Fruit fly (Drosophila melanogaster) whole organism, wandering third instar larva: ENCODE measurements around the gene SP1029.

Source experiments
- Abd-B ChIP-seq: fragments of >200 bp; optimal IDR thresholded peaks from 2 replicates; lab custom pipeline; 2017; ENCODE audit warnings: missing biosample characterization, missing genetic modification characterization
- CG32264 ChIP-seq: fragments of 200-800 bp; sonication (Bioruptor generic); optimal IDR thresholded peaks from 2 replicates; lab custom pipeline; 2016; ENCODE audit warnings: missing biosample characterization, missing genetic modification characterization
- CG9705 ChIP-seq: fragments of 200-800 bp; sonication (Bioruptor generic); optimal IDR thresholded peaks from 2 replicates; lab custom pipeline; 2018; ENCODE audit warnings: missing biosample characterization, mild to moderate bottlenecking, missing genetic modification characterization
- Dfd ChIP-seq: fragments of >200 bp; optimal IDR thresholded peaks from 2 replicates; lab custom pipeline; 2017; ENCODE audit warnings: missing biosample characterization, missing genetic modification characterization
- Dif ChIP-seq: fragments of 200-275, 200-300 bp; sonication (Bioruptor generic); optimal IDR thresholded peaks from 2 replicates; lab custom pipeline; 2018; ENCODE audit warnings: missing biosample characterization, missing genetic modification characterization; ENCODE audit not compliant: partially characterized antibody
- GATAd ChIP-seq: sonication (Bioruptor generic); optimal IDR thresholded peaks from 2 replicates; lab custom pipeline; 2016; ENCODE audit warnings: missing biosample characterization, missing genetic modification characterization
- Hnf4 ChIP-seq: fragments of 200-800 bp; sonication (Bioruptor generic); optimal IDR thresholded peaks from 2 replicates; lab custom pipeline; 2016; ENCODE audit warnings: missing biosample characterization, mild to moderate bottlenecking, missing genetic modification characterization
- Hr78 ChIP-seq: fragments of >200 bp; optimal IDR thresholded peaks from 2 replicates; lab custom pipeline; 2017; ENCODE audit warnings: missing biosample characterization, missing genetic modification characterization
- Hr83 ChIP-seq: fragments of 200-300 bp; sonication (Bioruptor generic); optimal IDR thresholded peaks from 2 replicates; lab custom pipeline; 2016; ENCODE audit warnings: missing biosample characterization, mild to moderate bottlenecking, missing genetic modification characterization, moderate library complexity; ENCODE audit not compliant: poor library complexity, severe bottlenecking
- Jra ChIP-seq: sonication (Bioruptor generic); optimal IDR thresholded peaks from 2 replicates; lab custom pipeline; 2016; ENCODE audit warnings: missing biosample characterization, missing genetic modification characterization
- Myc ChIP-seq: fragments of >200 bp; optimal IDR thresholded peaks from 2 replicates; lab custom pipeline; 2017
- N ChIP-seq: fragments of >200 bp; optimal IDR thresholded peaks from 2 replicates; lab custom pipeline; 2018; ENCODE audit warnings: missing biosample characterization, missing external identifiers, missing genetic modification characterization
- OdsH ChIP-seq: fragments of 200-800 bp; sonication (Bioruptor generic); optimal IDR thresholded peaks from 2 replicates; lab custom pipeline; 2016; ENCODE audit warnings: missing biosample characterization, mild to moderate bottlenecking, missing genetic modification characterization
- Rel ChIP-seq, 2 experiments: fragments of 200-800 bp; sonication (Bioruptor generic) in 1 of 2; optimal IDR thresholded peaks; 2 replicates in 1 of 2; 3 replicates in 1 of 2; lab custom pipeline; 2016 to 2019; ENCODE audit warnings: mild to moderate bottlenecking in 2 of 2, missing biosample characterization in 2 of 2, missing genetic modification characterization in 2 of 2, moderate library complexity in 1 of 2
- Sp1 ChIP-seq: fragments of 200-800 bp; sonication (Bioruptor generic); optimal IDR thresholded peaks from 3 replicates; lab custom pipeline; 2019; ENCODE audit warnings: missing biosample characterization, mild to moderate bottlenecking, missing genetic modification characterization, moderate library complexity
- Vsx2 ChIP-seq: fragments of 200-300, 225-300 bp; sonication (Bioruptor generic); optimal IDR thresholded peaks from 2 replicates; lab custom pipeline; 2018; ENCODE audit warnings: missing biosample characterization, missing genetic modification characterization; ENCODE audit not compliant: partially characterized antibody
- br ChIP-seq: fragments of 200-800 bp; sonication (Bioruptor generic); optimal IDR thresholded peaks from 2 replicates; lab custom pipeline; 2016; ENCODE audit warnings: missing biosample characterization, missing genetic modification characterization
- brk ChIP-seq: fragments of 200-800 bp; sonication (Bioruptor generic); optimal IDR thresholded peaks from 2 replicates; lab custom pipeline; 2016; ENCODE audit warnings: missing biosample characterization, mild to moderate bottlenecking, missing genetic modification characterization
- dl ChIP-seq, 2 experiments: fragments of 175-275, 200-275 bp in 1 of 2; fragments of 200-275 bp in 1 of 2; sonication (Bioruptor generic); optimal IDR thresholded peaks; lab custom pipeline; 2018; ENCODE audit warnings: mild to moderate bottlenecking in 2 of 2, missing biosample characterization in 2 of 2, missing genetic modification characterization in 2 of 2, moderate library complexity in 2 of 2; ENCODE audit not compliant: partially characterized antibody in 2 of 2, insufficient read depth in 1 of 2
- dsf ChIP-seq: sonication (Bioruptor generic); optimal IDR thresholded peaks from 2 replicates; lab custom pipeline; 2016; ENCODE audit warnings: missing biosample characterization, missing genetic modification characterization, borderline replicate concordance
- ey ChIP-seq: fragments of 200-800 bp; sonication (Bioruptor generic); optimal IDR thresholded peaks from 2 replicates; lab custom pipeline; 2016; ENCODE audit warnings: missing biosample characterization, missing genetic modification characterization
- foxo ChIP-seq, 2 experiments: fragments of 200-800 bp; sonication (Bioruptor generic); optimal IDR thresholded peaks; 2 replicates in 1 of 2; 3 replicates in 1 of 2; lab custom pipeline; 2016 to 2017; ENCODE audit warnings: missing biosample characterization in 2 of 2, missing genetic modification characterization in 2 of 2
- h ChIP-seq: fragments of 200-800 bp; sonication (Bioruptor generic); optimal IDR thresholded peaks from 3 replicates; lab custom pipeline; 2016; ENCODE audit warnings: missing biosample characterization, mild to moderate bottlenecking, missing genetic modification characterization
- jim ChIP-seq: fragments of 175-275, 200-325 bp; sonication (Bioruptor generic); optimal IDR thresholded peaks from 2 replicates; lab custom pipeline; 2016; ENCODE audit warnings: missing biosample characterization, mild to moderate bottlenecking, missing genetic modification characterization
- lola ChIP-seq: fragments of >200 bp; optimal IDR thresholded peaks from 2 replicates; lab custom pipeline; 2017; ENCODE audit warnings: missing biosample characterization, missing genetic modification characterization
- pan ChIP-seq: fragments of >200 bp; optimal IDR thresholded peaks from 2 replicates; lab custom pipeline; 2017
- rgr ChIP-seq: fragments of 200-800 bp; sonication (Bioruptor generic); optimal IDR thresholded peaks from 3 replicates; lab custom pipeline; 2016; ENCODE audit warnings: missing biosample characterization, mild to moderate bottlenecking, missing genetic modification characterization
- tai ChIP-seq: sonication (Bioruptor generic); optimal IDR thresholded peaks from 2 replicates; lab custom pipeline; 2016; ENCODE audit warnings: missing biosample characterization, missing genetic modification characterization
- usp ChIP-seq: fragments of >200 bp; optimal IDR thresholded peaks from 2 replicates; lab custom pipeline; 2017; ENCODE audit warnings: missing biosample characterization, missing genetic modification characterization

SP1029 gene

dm6 chr3R:29228745-29229448 is 21.4 kb downstream of the SP1029 start, which contains the start of gene Usp1:
Gene Usp1 (plus strand): TSS chr3R:29229161.
- TF ChIP-seq h (GFP tag; lab: Kevin White, UChicago) (peak; percentile 19), rgr (GFP tag; lab: Kevin White, UChicago) (no peak), Hr83 (GFP tag; lab: Kevin White, UChicago) (peak; percentile 48), lola (no peak), Vsx2 (GFP tag; lab: Kevin White, UChicago) (no peak), N (GFP tag; lab: Kevin White, UChicago) (peak; percentile 11)

- no peak for TF ChIP-seq Jra (GFP tag; lab: Kevin White, UChicago)
- TF ChIP-seq brk (GFP tag; lab: Kevin White, UChicago), result no peak
- no peak for TF ChIP-seq rgr (GFP tag; lab: Kevin White, UChicago)
- no peak for TF ChIP-seq Rel (GFP tag; optimal IDR thresholded peaks at IDR 0.05; lab: Kevin White, UChicago)
- no peak for TF ChIP-seq Rel (tag; optimal IDR thresholded peaks at IDR 0.05; lab: Kevin White, UChicago)
- no peak for TF ChIP-seq br (GFP tag; lab: Kevin White, UChicago)
- no peak for TF ChIP-seq OdsH
- TF ChIP-seq tai (GFP tag; lab: Kevin White, UChicago), result no peak
- no peak for TF ChIP-seq CG9705
- no peak for TF ChIP-seq pan
- no peak for TF ChIP-seq Hnf4 (GFP tag; lab: Kevin White, UChicago)
- TF ChIP-seq Dif, result no peak
- TF ChIP-seq, all 38 proteins: peak for 0
Measured at dm6 chr3R:29227675-29228211, 22.5 kb downstream of the SP1029 start, which contains the start of gene CG14507. Gene CG14507 (minus strand): TSS chr3R:29227725.

dm6 chr3R:29222891-29223842 is 27.1 kb downstream of the SP1029 start, which contains the start of the genes Cisd2 and Brd8:
Gene Cisd2 (minus strand): TSS chr3R:29223428.
Gene Brd8 (plus strand): TSS chr3R:29223485.
- peak; percentile 7 for TF ChIP-seq Myc (lab: Kevin White, UChicago)
- TF ChIP-seq pan, result no peak
- TF ChIP-seq usp (GFP tag; lab: Kevin White, UChicago), result no peak
- TF ChIP-seq Hr78 (GFP tag; lab: Kevin White, UChicago), result no peak
- no peak for TF ChIP-seq lola
- no peak for TF ChIP-seq Hr83 (GFP tag; lab: Kevin White, UChicago)

- TF ChIP-seq Abd-B (GFP tag; lab: Kevin White, UChicago) (no peak), Sp1 (GFP tag; lab: Kevin White, UChicago) (no peak), ey (GFP tag; lab: Kevin White, UChicago) (no peak), jim (GFP tag; lab: Kevin White, UChicago) (no peak), OdsH (no peak), dl (GFP tag; optimal IDR thresholded peaks at IDR 0.05; lab: Kevin White, UChicago; ENCODE audit: insufficient read depth in 1 of 2, partially characterized antibody in 2 of 2) (no peak), lola (no peak), usp (GFP tag; lab: Kevin White, UChicago) (no peak), Rel (GFP tag; optimal IDR thresholded peaks at IDR 0.05; lab: Kevin White, UChicago) (no peak), Rel (tag; optimal IDR thresholded peaks at IDR 0.05; lab: Kevin White, UChicago) (no peak), GATAd (no peak), pan (no peak), rgr (GFP tag; lab: Kevin White, UChicago) (no peak), br (GFP tag; lab: Kevin White, UChicago) (no peak)
Measured at dm6 chr3R:29221168-29221567, 29.1 kb downstream of the SP1029 start.

dm6 chr3R:29220585-29220984 is 29.7 kb downstream of the SP1029 start:
- no peak for TF ChIP-seq Hr78 (GFP tag; lab: Kevin White, UChicago)
- no peak for TF ChIP-seq CG32264 (GFP tag; lab: Kevin White, UChicago)
- no peak for TF ChIP-seq Jra (GFP tag; lab: Kevin White, UChicago)
- TF ChIP-seq pan, result no peak
- no peak for TF ChIP-seq dsf
- no peak for TF ChIP-seq N (GFP tag; lab: Kevin White, UChicago)
- no peak for TF ChIP-seq ey (GFP tag; lab: Kevin White, UChicago)
- no peak for TF ChIP-seq dl (GFP tag; optimal IDR thresholded peaks at IDR 0.05; lab: Kevin White, UChicago; ENCODE audit: insufficient read depth in 1 of 2, partially characterized antibody in 2 of 2)
- TF ChIP-seq CG9705, result no peak
- no peak for TF ChIP-seq Dfd (GFP tag; lab: Kevin White, UChicago)
- no peak for TF ChIP-seq usp (GFP tag; lab: Kevin White, UChicago)
- no peak for TF ChIP-seq Sp1 (GFP tag; lab: Kevin White, UChicago)
- no peak for TF ChIP-seq Rel (GFP tag; optimal IDR thresholded peaks at IDR 0.05; lab: Kevin White, UChicago)
- no peak for TF ChIP-seq Rel (tag; optimal IDR thresholded peaks at IDR 0.05; lab: Kevin White, UChicago)
- TF ChIP-seq foxo (GFP tag; optimal IDR thresholded peaks at IDR 0.05; lab: Kevin White, UChicago), result no peak
